Worm (Caenorhabditis elegans) whole organism, L4 larva: Measurements from ENCODE around the gene deg-3.
A peak's percentile ranks its signal among the peaks of the same experiment; 100 is the strongest.

Experiments used
- T26A8.4 ChIP-seq: fragments of 200-800 bp; sonication (Bioruptor generic); IDR thresholded peaks from 2 replicates; pipeline ENCODE4 v1.3.6; 2022; ENCODE audit warnings: missing genetic modification characterization, missing compliant biosample characterization
- Y5F2A.4 ChIP-seq: fragments of 200-800 bp; sonication (Bioruptor generic); optimal IDR thresholded peaks from 2 replicates; lab custom pipeline; 2018; ENCODE audit warnings: mild to moderate bottlenecking, missing genetic modification characterization, missing compliant biosample characterization
- aha-1 ChIP-seq: fragments of 150-350 bp; peaks from one replicate; lab custom pipeline; 2014; ENCODE audit warnings: missing biosample characterization, missing genetic modification characterization
- attf-4 ChIP-seq: sonication (generic microtip); optimal IDR thresholded peaks from 3 replicates; lab custom pipeline; 2017; ENCODE audit warnings: missing biosample characterization, missing genetic modification characterization
- ceh-62 ChIP-seq: sonication (generic microtip); optimal IDR thresholded peaks from 2 replicates; lab custom pipeline; 2017; ENCODE audit warnings: missing biosample characterization, missing genetic modification characterization
- ceh-82 ChIP-seq: sonication (generic microtip); optimal IDR thresholded peaks from 2 replicates; lab custom pipeline; 2017; ENCODE audit warnings: missing biosample characterization, missing genetic modification characterization
- ces-1 ChIP-seq: fragments of 150-350 bp; sonication (generic microtip); optimal IDR thresholded peaks from 4 replicates; lab custom pipeline; 2014; ENCODE audit warnings: missing biosample characterization, missing genetic modification reagents, missing genetic modification characterization
- ctbp-1 ChIP-seq: fragments of 200-800 bp; sonication (Bioruptor generic); IDR thresholded peaks from 2 replicates; pipeline ENCODE4 v1.3.6; 2022; ENCODE audit warnings: missing genetic modification reagents, missing genetic modification characterization, missing compliant biosample characterization
- dmd-6 ChIP-seq: fragments of 200-800 bp; sonication (Bioruptor generic); IDR thresholded peaks from 2 replicates; pipeline ENCODE4 v1.3.6; 2022; ENCODE audit warnings: missing genetic modification reagents, missing genetic modification characterization, missing compliant biosample characterization
- dmd-8 ChIP-seq: fragments of 200-800 bp; sonication (Bioruptor generic); IDR thresholded peaks from 2 replicates; pipeline ENCODE4 v1.3.6; 2022; ENCODE audit warnings: missing genetic modification characterization, missing compliant biosample characterization
- dmd-9 ChIP-seq: fragments of 200-800 bp; sonication (Bioruptor generic); IDR thresholded peaks from 2 replicates; pipeline ENCODE4 v1.3.6; 2022; ENCODE audit warnings: missing genetic modification reagents, missing genetic modification characterization, missing compliant biosample characterization
- dpl-1 ChIP-seq: fragments of 150-350 bp; optimal IDR thresholded peaks from 2 replicates; lab custom pipeline; 2014; ENCODE audit warnings: missing biosample characterization, missing genetic modification reagents, missing genetic modification characterization
- fkh-10 ChIP-seq: fragments of 150-350 bp; optimal IDR thresholded peaks from 2 replicates; lab custom pipeline; 2014; ENCODE audit warnings: missing biosample characterization, missing genetic modification reagents, missing genetic modification characterization
- jun-1 ChIP-seq: fragments of 150-350 bp; optimal IDR thresholded peaks from 2 replicates; lab custom pipeline; 2014; ENCODE audit warnings: missing biosample characterization, missing genetic modification reagents, missing genetic modification characterization
- lin-13 ChIP-seq: fragments of 150-350 bp; optimal IDR thresholded peaks from 2 replicates; lab custom pipeline; 2014; ENCODE audit warnings: missing biosample characterization, missing genetic modification reagents, missing genetic modification characterization
- lin-15B ChIP-seq: fragments of 150-350 bp; sonication (generic microtip); optimal IDR thresholded peaks from 3 replicates; lab custom pipeline; 2014; ENCODE audit warnings: missing biosample characterization, missing genetic modification characterization
- lin-29 ChIP-seq: fragments of 200-800 bp; sonication (Bioruptor generic); IDR thresholded peaks from 2 replicates; pipeline ENCODE4 v1.3.6; 2022; ENCODE audit warnings: missing genetic modification reagents, missing genetic modification characterization, missing compliant biosample characterization
- lin-38 ChIP-seq: fragments of 200-800 bp; sonication (Bioruptor generic); IDR thresholded peaks from 2 replicates; pipeline ENCODE4 v1.3.6; 2022; ENCODE audit warnings: missing genetic modification reagents, missing genetic modification characterization, missing compliant biosample characterization
- lir-3 ChIP-seq: sonication (generic microtip); optimal IDR thresholded peaks from 2 replicates; lab custom pipeline; 2016; ENCODE audit warnings: mild to moderate bottlenecking, missing genetic modification characterization, missing compliant biosample characterization
- lsy-2 ChIP-seq, 2 experiments: fragments of 150-350 bp in 1 of 2; sonication (generic microtip) in 1 of 2; optimal IDR thresholded peaks; 2 replicates each; lab custom pipeline; 2014 to 2017; ENCODE audit warnings: missing biosample characterization in 2 of 2, missing genetic modification characterization in 2 of 2
- madf-5 ChIP-seq, 2 experiments: fragments of 200-800 bp; sonication (Bioruptor generic); IDR thresholded peaks; 2 replicates each; pipeline ENCODE4 v1.3.6; 2022; ENCODE audit warnings: missing compliant biosample characterization in 2 of 2, missing genetic modification characterization in 2 of 2
- mdt-29 ChIP-seq: fragments of 200-800 bp; sonication (Bioruptor generic); IDR thresholded peaks from 2 replicates; pipeline ENCODE4 v1.3.6; 2022; ENCODE audit warnings: missing genetic modification reagents, missing genetic modification characterization, missing compliant biosample characterization
- mep-1 ChIP-seq: fragments of 150-350 bp; sonication (generic microtip); optimal IDR thresholded peaks from 3 replicates; lab custom pipeline; 2014; ENCODE audit warnings: missing biosample characterization, missing genetic modification characterization
- mes-2 ChIP-seq: sonication (generic microtip); optimal IDR thresholded peaks from 2 replicates; lab custom pipeline; 2016; ENCODE audit warnings: missing genotype, mild to moderate bottlenecking, missing genetic modification characterization, missing compliant biosample characterization; ENCODE audit not compliant: poor library complexity, severe bottlenecking
- mxl-2 ChIP-seq: fragments of 200-800 bp; sonication (Bioruptor generic); conservative IDR thresholded peaks from 2 replicates; pipeline ENCODE4 v1.3.6; 2022; ENCODE audit warnings: missing genetic modification reagents, missing genetic modification characterization, missing compliant biosample characterization
- nhr-28 ChIP-seq: fragments of 150-350 bp; optimal IDR thresholded peaks from 2 replicates; lab custom pipeline; 2014; ENCODE audit warnings: missing biosample characterization, missing genetic modification characterization
- nhr-6 ChIP-seq: fragments of 150-350 bp; optimal IDR thresholded peaks from 2 replicates; lab custom pipeline; 2014; ENCODE audit warnings: missing biosample characterization, missing genetic modification characterization
- nhr-77 ChIP-seq: fragments of 150-350 bp; optimal IDR thresholded peaks from 2 replicates; lab custom pipeline; 2014; ENCODE audit warnings: missing biosample characterization, missing genetic modification characterization
- rbr-2 ChIP-seq: sonication (generic microtip); optimal IDR thresholded peaks from 2 replicates; lab custom pipeline; 2016; ENCODE audit warnings: missing genotype, missing genetic modification characterization, missing compliant biosample characterization
- spr-1 ChIP-seq: sonication (generic microtip); optimal IDR thresholded peaks from 2 replicates; lab custom pipeline; 2016; ENCODE audit warnings: mild to moderate bottlenecking, missing genetic modification characterization, missing compliant biosample characterization
- tag-97 ChIP-seq: fragments of 200-800 bp; sonication (Bioruptor generic); IDR thresholded peaks from 2 replicates; pipeline ENCODE4 v1.3.6; 2022; ENCODE audit warnings: missing genetic modification characterization, missing compliant biosample characterization
- unc-39 ChIP-seq: sonication (generic microtip); optimal IDR thresholded peaks from 2 replicates; lab custom pipeline; 2017; ENCODE audit warnings: missing biosample characterization, missing genetic modification characterization
- unc-62 ChIP-seq, 3 experiments: fragments of 150-350 bp in 1 of 3; sonication (generic microtip); optimal IDR thresholded peaks in 2 of 3; peaks in 1 of 3; 1 replicate in 1 of 3; 2 replicates in 2 of 3; lab custom pipeline; 2014 to 2017; ENCODE audit warnings: missing biosample characterization in 3 of 3, missing genetic modification characterization in 3 of 3, missing genetic modification reagents in 3 of 3, missing genotype in 1 of 3
- vab-7 ChIP-seq: fragments of 200-800 bp; sonication (Bioruptor generic); IDR thresholded peaks from 2 replicates; pipeline ENCODE4 v1.3.6; 2022; ENCODE audit warnings: missing genetic modification reagents, missing genetic modification characterization, missing compliant biosample characterization
- zip-11 ChIP-seq: fragments of 200-800 bp; sonication (Bioruptor generic); IDR thresholded peaks from 2 replicates; pipeline ENCODE4 v1.3.6; 2022; ENCODE audit warnings: missing genetic modification characterization, missing compliant biosample characterization

Gene deg-3

ce11 chrV:11439202-11439601 lies 24.2 kb upstream of the deg-3 start:
- TF ChIP-seq dmd-9 (no peak), unc-62 (GFP tag; optimal IDR thresholded peaks at IDR 0.05 in 1 of 2; lab: Kevin White, UChicago) (peak in 1 of 2 experiments; percentile 94), unc-62 (tag; optimal IDR thresholded peaks at IDR 0.05; lab: Kevin White, UChicago) (no peak)

- TF ChIP-seq lsy-2 (tag; optimal IDR thresholded peaks at IDR 0.05; lab: Kevin White, UChicago) (no peak), attf-4 (no peak), lin-38 (GFP tag; lab: Robert Waterston, UW) (no peak), mes-2 (tag; lab: Kevin White, UChicago) (no peak), zip-11 (no peak), jun-1 (no peak), tag-97 (no peak), unc-39 (no peak), rbr-2 (tag; lab: Kevin White, UChicago) (no peak), ceh-62 (tag; lab: Kevin White, UChicago) (no peak), fkh-10 (GFP tag; lab: Kevin White, UChicago) (no peak), dpl-1 (GFP tag; lab: Kevin White, UChicago) (no peak), lin-13 (GFP tag; lab: Kevin White, UChicago) (no peak), ces-1 (GFP tag; lab: Kevin White, UChicago) (no peak), lin-29 (GFP tag; lab: Robert Waterston, UW) (no peak), ceh-82 (tag; lab: Kevin White, UChicago) (no peak), mep-1 (tag; lab: Kevin White, UChicago) (no peak), vab-7 (GFP tag; lab: Robert Waterston, UW) (no peak), nhr-6 (tag; lab: Kevin White, UChicago) (no peak)
- TF ChIP-seq, all 104 proteins: peak for 0
Measured at ce11 chrV:11438464-11438863, 23.5 kb upstream of the deg-3 start, which contains the start of gene dmsr-1. TSS of gene dmsr-1 (plus strand) at chrV:11438764.

ce11 chrV:11436407-11436806 lies 21.4 kb upstream of the deg-3 start:
- peak; percentile 80 for TF ChIP-seq aha-1
- TF ChIP-seq mxl-2 (GFP tag; lab: Robert Waterston, UW), result no peak

- peak in 1 of 2 experiments; percentile 91 for TF ChIP-seq unc-62 (GFP tag; optimal IDR thresholded peaks at IDR 0.05 in 1 of 2; lab: Kevin White, UChicago)
- TF ChIP-seq unc-62 (tag; optimal IDR thresholded peaks at IDR 0.05; lab: Kevin White, UChicago), result no peak
- no peak for TF ChIP-seq spr-1
Measured at ce11 chrV:11435242-11435641, 20.3 kb upstream of the deg-3 start.

- no peak for TF ChIP-seq dmd-8 (GFP tag; lab: Robert Waterston, UW)
- TF ChIP-seq madf-5 (GFP tag; IDR thresholded peaks at IDR 0.05; lab: Robert Waterston, UW), result no peak
- TF ChIP-seq nhr-28 (tag; lab: Kevin White, UChicago), result no peak
- TF ChIP-seq attf-4, result no peak
- no peak for TF ChIP-seq unc-39
- TF ChIP-seq fkh-10 (GFP tag; lab: Kevin White, UChicago), result peak; percentile 17
- no peak for TF ChIP-seq lir-3
- no peak for TF ChIP-seq dmd-6
Measured at ce11 chrV:11430823-11431222, 15.9 kb upstream of the deg-3 start.

- TF ChIP-seq zip-11 (no peak), ces-1 (GFP tag; lab: Kevin White, UChicago) (peak; percentile 71)
Measured at ce11 chrV:11428728-11429127, 13.8 kb upstream of the deg-3 start.

ce11 chrV:11424565-11424964 lies 9.6 kb upstream of the deg-3 start, which contains the start of gene T26H10.2:
TSS of gene T26H10.2 (minus strand) at chrV:11424665.
- TF ChIP-seq T26A8.4 (GFP tag; lab: Robert Waterston, UW) (no peak), nhr-77 (tag; lab: Kevin White, UChicago) (no peak), nhr-28 (tag; lab: Kevin White, UChicago) (no peak), ctbp-1 (GFP tag; lab: Robert Waterston, UW) (no peak), rbr-2 (tag; lab: Kevin White, UChicago) (no peak), lin-15B (tag; lab: Kevin White, UChicago) (no peak), Y5F2A.4 (GFP tag; lab: Kevin White, UChicago) (no peak), mdt-29 (GFP tag; lab: Robert Waterston, UW) (no peak)
